Fruit fly (Drosophila melanogaster) whole organism, embryonic: ENCODE results near the gene ind.

ENCODE experiments used
- Blimp-1 ChIP-seq: fragments of 200-800 bp; sonication (Bioruptor generic); optimal IDR thresholded peaks from 3 replicates; lab custom pipeline; 2018; ENCODE audit warnings: missing biosample characterization, missing genetic modification characterization, mild to moderate bottlenecking, moderate library complexity, missing genetic modification reagents
- BtbVII ChIP-seq: fragments of 200-800 bp; sonication (Bioruptor generic); optimal IDR thresholded peaks from 3 replicates; lab custom pipeline; 2017; ENCODE audit warnings: missing biosample characterization, mild to moderate bottlenecking, missing genetic modification characterization
- CG10209 ChIP-seq: fragments of 200-800 bp; sonication (Bioruptor generic); optimal IDR thresholded peaks from 3 replicates; lab custom pipeline; 2017; ENCODE audit warnings: missing biosample characterization, mild to moderate bottlenecking, missing genetic modification characterization, missing genetic modification reagents
- CG10431 ChIP-seq: fragments of 200-800 bp; sonication (Bioruptor generic); optimal IDR thresholded peaks from 3 replicates; lab custom pipeline; 2018; ENCODE audit warnings: missing biosample characterization, mild to moderate bottlenecking, missing genetic modification characterization
- CG11456 ChIP-seq: fragments of 200-800 bp; sonication (Bioruptor generic); IDR thresholded peaks from 3 replicates; pipeline ENCODE4 v1.3.6; 2022; ENCODE audit warnings: missing biosample characterization, missing genetic modification characterization
- CG11696 ChIP-seq: fragments of 200-800 bp; sonication (Bioruptor generic); IDR thresholded peaks from 2 replicates; pipeline ENCODE4 v1.3.6; 2022; ENCODE audit warnings: missing biosample characterization, missing genetic modification characterization
- CG13123 ChIP-seq: fragments of 200-800 bp; sonication (Bioruptor generic); optimal IDR thresholded peaks from 2 replicates; lab custom pipeline; 2016; ENCODE audit warnings: missing biosample characterization, missing genetic modification characterization
- CG13775 ChIP-seq: fragments of 200-800 bp; sonication (Bioruptor generic); optimal IDR thresholded peaks from 3 replicates; lab custom pipeline; 2017; ENCODE audit warnings: missing biosample characterization, mild to moderate bottlenecking, missing genetic modification characterization
- CG14050 ChIP-seq: fragments of 200-800 bp; sonication (Bioruptor generic); IDR thresholded peaks from 3 replicates; pipeline ENCODE4 v1.3.6; 2022; ENCODE audit warnings: missing biosample characterization, missing genetic modification characterization
- CG14710 ChIP-seq: fragments of 200-800 bp; sonication (Bioruptor generic); optimal IDR thresholded peaks from 3 replicates; lab custom pipeline; 2019; ENCODE audit warnings: missing biosample characterization, mild to moderate bottlenecking, missing genetic modification characterization, moderate library complexity
- CG15073 ChIP-seq: fragments of 200-800 bp; sonication (Bioruptor generic); optimal IDR thresholded peaks from 2 replicates; lab custom pipeline; 2016; ENCODE audit warnings: missing biosample characterization, missing genetic modification characterization
- CG15479 ChIP-seq: fragments of 200-800 bp; sonication (Bioruptor generic); optimal IDR thresholded peaks from 3 replicates; lab custom pipeline; 2019; ENCODE audit warnings: missing biosample characterization, mild to moderate bottlenecking, missing genetic modification characterization, moderate library complexity
- CG31388 ChIP-seq: fragments of 200-800 bp; sonication (Bioruptor generic); optimal IDR thresholded peaks from 2 replicates; lab custom pipeline; 2016; ENCODE audit warnings: missing biosample characterization, missing genetic modification characterization
- CG7271 ChIP-seq: fragments of 200-800 bp; sonication (Bioruptor generic); optimal IDR thresholded peaks from 2 replicates; lab custom pipeline; 2018; ENCODE audit warnings: missing biosample characterization, mild to moderate bottlenecking, missing genetic modification characterization, moderate library complexity
- CG7556 ChIP-seq: fragments of 200-800 bp; sonication (Bioruptor generic); optimal IDR thresholded peaks from 2 replicates; lab custom pipeline; 2017; ENCODE audit warnings: missing biosample characterization, mild to moderate bottlenecking, missing genetic modification characterization
- CG8359 ChIP-seq: fragments of 200-800 bp; sonication (Bioruptor generic); optimal IDR thresholded peaks from 2 replicates; lab custom pipeline; 2017; ENCODE audit warnings: missing biosample characterization, mild to moderate bottlenecking, missing genetic modification characterization, borderline replicate concordance
- CG8765 ChIP-seq: fragments of 200-800 bp; sonication (Bioruptor generic); IDR thresholded peaks from 2 replicates; pipeline ENCODE4 v1.3.6; 2022; ENCODE audit warnings: missing biosample characterization, missing genetic modification characterization
- CG8944 ChIP-seq: fragments of 200-800 bp; sonication (Bioruptor generic); optimal IDR thresholded peaks from 3 replicates; lab custom pipeline; 2016; ENCODE audit warnings: missing biosample characterization, missing genetic modification characterization
- CG9817 ChIP-seq: fragments of 200-800 bp; sonication (Bioruptor generic); optimal IDR thresholded peaks from 2 replicates; lab custom pipeline; 2018; ENCODE audit warnings: missing biosample characterization, mild to moderate bottlenecking, missing genetic modification characterization, moderate library complexity
- Dip3 ChIP-seq: fragments of 200-800 bp; sonication (Bioruptor generic); optimal IDR thresholded peaks from 3 replicates; lab custom pipeline; 2016; ENCODE audit warnings: missing biosample characterization, missing genetic modification characterization
- Ets65A ChIP-seq: fragments of 200-800 bp; sonication (Bioruptor generic); peaks from one replicate; lab custom pipeline; 2016; ENCODE audit warnings: missing biosample characterization, missing genetic modification characterization
- Gug ChIP-seq: fragments of 200-800 bp; sonication (Bioruptor generic); IDR thresholded peaks from 4 replicates; pipeline ENCODE4 v1.3.6; 2022; ENCODE audit warnings: missing biosample characterization, missing genetic modification characterization
- Hr78 ChIP-seq, 2 experiments: fragments of 200-800 bp in 1 of 2; fragments of >200 bp in 1 of 2; sonication (Bioruptor generic) in 1 of 2; optimal IDR thresholded peaks; 2 replicates each; lab custom pipeline; 2017 to 2019; ENCODE audit warnings: missing biosample characterization in 2 of 2, missing genetic modification characterization in 2 of 2, mild to moderate bottlenecking in 1 of 2, moderate library complexity in 1 of 2
- Lpt ChIP-seq: fragments of >200 bp; optimal IDR thresholded peaks from 2 replicates; lab custom pipeline; 2018; ENCODE audit warnings: missing biosample characterization, missing genetic modification characterization
- Optix ChIP-seq: fragments of 200-800 bp; sonication (Bioruptor generic); IDR thresholded peaks from 3 replicates; pipeline ENCODE4 v1.3.6; 2022; ENCODE audit warnings: missing biosample characterization, missing genetic modification characterization
- Ptx1 ChIP-seq: fragments of 200-800 bp; sonication (Bioruptor generic); IDR thresholded peaks from 2 replicates; pipeline ENCODE4 v1.3.6; 2022; ENCODE audit warnings: missing biosample characterization, missing genetic modification characterization
- Xbp1 ChIP-seq: fragments of 200-800 bp; sonication (Bioruptor generic); optimal IDR thresholded peaks from 3 replicates; lab custom pipeline; 2016; ENCODE audit warnings: missing biosample characterization, mild to moderate bottlenecking, missing genetic modification characterization
- ab ChIP-seq: fragments of 200-800 bp; sonication (Bioruptor generic); optimal IDR thresholded peaks from 2 replicates; lab custom pipeline; 2016; ENCODE audit warnings: missing biosample characterization, missing genetic modification characterization
- cg ChIP-seq: fragments of 200-800 bp; sonication (Bioruptor generic); optimal IDR thresholded peaks from 3 replicates; lab custom pipeline; 2019; ENCODE audit warnings: missing biosample characterization, mild to moderate bottlenecking, missing genetic modification characterization, moderate library complexity
- chn ChIP-seq: fragments of 200-800 bp; sonication (Bioruptor generic); optimal IDR thresholded peaks from 2 replicates; lab custom pipeline; 2016; ENCODE audit warnings: missing biosample characterization, missing genetic modification characterization
- crp ChIP-seq, 2 experiments: fragments of 200-800 bp; sonication (Bioruptor generic); optimal IDR thresholded peaks; 2 replicates in 1 of 2; 3 replicates in 1 of 2; lab custom pipeline; 2017; ENCODE audit warnings: missing biosample characterization in 2 of 2, missing genetic modification characterization in 2 of 2, mild to moderate bottlenecking in 1 of 2, moderate library complexity in 1 of 2
- dmrt11E ChIP-seq: fragments of 200-800 bp; sonication (Bioruptor generic); optimal IDR thresholded peaks from 3 replicates; lab custom pipeline; 2018; ENCODE audit warnings: missing biosample characterization, mild to moderate bottlenecking, missing genetic modification characterization, moderate library complexity
- ems ChIP-seq: fragments of 200-800 bp; sonication (Bioruptor generic); optimal IDR thresholded peaks from 3 replicates; lab custom pipeline; 2016; ENCODE audit warnings: missing biosample characterization, missing genetic modification characterization
- exex ChIP-seq: fragments of 200-800 bp; sonication (Bioruptor generic); optimal IDR thresholded peaks from 4 replicates; lab custom pipeline; 2018; ENCODE audit warnings: missing biosample characterization, mild to moderate bottlenecking, missing genetic modification characterization, moderate library complexity
- gem ChIP-seq: fragments of 200-800 bp; sonication (Bioruptor generic); optimal IDR thresholded peaks from 2 replicates; lab custom pipeline; 2019; ENCODE audit warnings: missing biosample characterization, mild to moderate bottlenecking, missing genetic modification characterization, moderate library complexity
- grau ChIP-seq: fragments of 200-800 bp; optimal IDR thresholded peaks from 3 replicates; lab custom pipeline; 2019; ENCODE audit warnings: missing biosample characterization, mild to moderate bottlenecking, missing genetic modification characterization, moderate library complexity
- hkb ChIP-seq, 2 experiments: fragments of 200-800 bp in 1 of 2; fragments of >200 bp in 1 of 2; sonication (Bioruptor generic) in 1 of 2; IDR thresholded peaks in 1 of 2; optimal IDR thresholded peaks in 1 of 2; 2 replicates each; pipeline versions ENCODE4 v1.3.6 to Lab custom; 2017 to 2022; ENCODE audit warnings: missing biosample characterization in 1 of 2, missing genetic modification characterization in 1 of 2
- lola ChIP-seq, 3 experiments: fragments of >200 bp in 2 of 3; fragments of 200-800 bp in 1 of 3; sonication (Bioruptor generic) in 1 of 3; optimal IDR thresholded peaks; 2 replicates each; lab custom pipeline; 2017 to 2019; ENCODE audit warnings: missing biosample characterization in 3 of 3, missing genetic modification characterization in 3 of 3, mild to moderate bottlenecking in 1 of 3, moderate library complexity in 1 of 3
- nom ChIP-seq: fragments of 200-800 bp; sonication (Bioruptor generic); optimal IDR thresholded peaks from 2 replicates; lab custom pipeline; 2017; ENCODE audit warnings: missing biosample characterization, missing genetic modification characterization, mild to moderate bottlenecking, moderate library complexity, missing genetic modification reagents
- pho ChIP-seq: fragments of 200-800 bp; sonication (Bioruptor generic); optimal IDR thresholded peaks from 2 replicates; lab custom pipeline; 2016; ENCODE audit warnings: missing biosample characterization, missing genetic modification characterization
- phol ChIP-seq: fragments of 200-800 bp; sonication (Bioruptor generic); optimal IDR thresholded peaks from 3 replicates; lab custom pipeline; 2018; ENCODE audit warnings: missing biosample characterization, mild to moderate bottlenecking, missing genetic modification characterization, moderate library complexity
- sens-2 ChIP-seq: fragments of 200-800 bp; sonication (Bioruptor generic); IDR thresholded peaks from 2 replicates; pipeline ENCODE4 v1.3.6; 2022; ENCODE audit warnings: missing biosample characterization, missing genetic modification characterization
- seq ChIP-seq: fragments of 200-800 bp; sonication (Bioruptor generic); IDR thresholded peaks from 2 replicates; pipeline ENCODE4 v1.3.6; 2022; ENCODE audit warnings: missing biosample characterization, missing genetic modification characterization
- so ChIP-seq: fragments of 200-800 bp; sonication (Bioruptor generic); IDR thresholded peaks from 3 replicates; pipeline ENCODE4 v1.3.6; 2022; ENCODE audit warnings: missing biosample characterization, missing genetic modification characterization
- tgo ChIP-seq: fragments of 200-800 bp; sonication (Bioruptor generic); IDR thresholded peaks from 3 replicates; pipeline ENCODE4 v1.3.6; 2022; ENCODE audit warnings: missing biosample characterization, missing genetic modification characterization
- trem ChIP-seq: fragments of 200-800 bp; optimal IDR thresholded peaks from 3 replicates; lab custom pipeline; 2019; ENCODE audit warnings: missing biosample characterization, mild to moderate bottlenecking, missing genetic modification characterization, moderate library complexity
- wek ChIP-seq: fragments of 200-800 bp; sonication (Bioruptor generic); optimal IDR thresholded peaks from 3 replicates; lab custom pipeline; 2018; ENCODE audit warnings: missing biosample characterization, mild to moderate bottlenecking, missing genetic modification characterization, moderate library complexity
- zf30C ChIP-seq: fragments of 200-800 bp; sonication (Bioruptor generic); optimal IDR thresholded peaks from 3 replicates; lab custom pipeline; 2018; ENCODE audit warnings: missing biosample characterization, mild to moderate bottlenecking, missing genetic modification characterization

The ind gene

DNA sequence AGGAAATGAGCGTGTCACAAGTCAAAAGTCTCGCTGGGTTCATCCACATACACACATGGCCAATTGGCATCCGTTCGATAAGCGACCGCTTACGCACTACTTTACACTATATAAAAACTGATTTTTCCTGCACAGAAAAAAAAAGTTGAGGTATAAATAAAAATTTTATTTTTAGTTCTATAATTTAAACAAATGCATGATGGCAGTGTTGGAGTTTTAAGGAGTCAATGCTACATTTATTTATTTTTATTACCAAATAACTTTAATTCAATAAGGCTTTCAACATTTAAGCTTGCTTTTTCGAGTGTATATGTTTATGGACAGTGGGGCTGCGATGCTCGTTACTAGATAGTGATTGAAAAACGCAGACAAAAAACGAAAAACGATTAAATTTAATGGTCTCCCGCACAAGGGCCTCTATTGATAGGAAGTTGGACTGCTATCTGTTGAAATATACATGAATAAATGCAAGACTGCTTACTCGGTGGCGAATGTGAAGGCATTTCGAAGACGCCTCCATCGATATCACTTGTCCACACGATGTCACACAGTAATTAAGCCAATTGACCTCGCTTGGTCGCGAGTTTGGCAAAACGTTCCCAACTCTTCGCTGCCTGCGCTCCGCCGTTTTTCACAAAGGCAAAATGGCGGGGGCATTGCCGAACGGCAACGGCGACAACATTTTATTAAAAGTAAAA lies 31.9 kb downstream of the ind start (continued):
- TF ChIP-seq CG11696 (GFP tag; lab: Robert Waterston, UW) (peak; percentile 47; the same call in 1 of the 2 replicates), CG7271 (tag; lab: Kevin White, UChicago) (peak; percentile 16), exex (tag; lab: Kevin White, UChicago) (peak; percentile 16), Blimp-1 (GFP tag; lab: Kevin White, UChicago) (peak; percentile 85), ab (GFP tag; lab: Kevin White, UChicago) (no peak), Ets65A (GFP tag; lab: Kevin White, UChicago) (peak; percentile 92), nom (GFP tag; lab: Kevin White, UChicago) (peak; percentile 55), Optix (GFP tag; lab: Robert Waterston, UW) (no peak), crp (GFP tag; optimal IDR thresholded peaks at IDR 0.05; lab: Kevin White, UChicago) (no peak), CG11456 (0 out of 3 replicates have a peak, but pooled peaks have one; percentile 18), cg (no peak), pho (GFP tag; lab: Kevin White, UChicago) (no peak), CG15479 (GFP tag; lab: Kevin White, UChicago) (no peak), CG8944 (no peak), chn (GFP tag; lab: Kevin White, UChicago) (no peak), ems (GFP tag; lab: Kevin White, UChicago) (peak; percentile 43), gem (peak; percentile 93), Lpt (GFP tag; lab: Kevin White, UChicago) (no peak), CG10431 (GFP tag; lab: Kevin White, UChicago) (peak; percentile 21), CG13123 (GFP tag; lab: Kevin White, UChicago) (peak; percentile 13), seq (GFP tag; lab: Robert Waterston, UW) (peak; percentile 65), CG7556 (GFP tag; lab: Kevin White, UChicago) (peak; percentile 76), CG14710 (tag; lab: Kevin White, UChicago) (peak; percentile 80), BtbVII (GFP tag; lab: Kevin White, UChicago) (peak; percentile 61), trem (tag; lab: Kevin White, UChicago) (peak; percentile 74), so (GFP tag; lab: Robert Waterston, UW) (peak; percentile 69; the same call in 1 of the 3 replicates), CG8359 (GFP tag; lab: Kevin White, UChicago) (peak; percentile 14), grau (tag; lab: Kevin White, UChicago) (peak; percentile 78), Gug (peak; percentile 43; the same call in 2 of the 4 replicates), Hr78 (GFP tag; optimal IDR thresholded peaks at IDR 0.05; lab: Kevin White, UChicago) (peak in 1 of 2 experiments; percentile 74), CG15073 (GFP tag; lab: Kevin White, UChicago) (no peak), dmrt11E (tag; lab: Kevin White, UChicago) (peak; percentile 86), hkb (optimal IDR thresholded peaks at IDR 0.05; lab: Kevin White, UChicago) (no peak), hkb (GFP tag; IDR thresholded peaks at IDR 0.05; lab: Robert Waterston, UW) (peak; percentile 86), wek (GFP tag; lab: Kevin White, UChicago) (no peak), CG14050 (GFP tag; lab: Robert Waterston, UW) (peak; percentile 43; the same call in 1 of the 3 replicates), Dip3 (GFP tag; lab: Kevin White, UChicago) (no peak), phol (tag; lab: Kevin White, UChicago) (peak; percentile 85), zf30C (peak; percentile 63), Ptx1 (GFP tag; lab: Robert Waterston, UW) (peak; percentile 82), tgo (GFP tag; lab: Robert Waterston, UW) (peak; percentile 82), Xbp1 (GFP tag; lab: Kevin White, UChicago) (peak; percentile 77), sens-2 (peak; percentile 65), CG10209 (GFP tag; lab: Kevin White, UChicago) (peak; percentile 45), lola (GFP tag; optimal IDR thresholded peaks at IDR 0.05; lab: Kevin White, UChicago) (peak in 1 of 3 experiments; percentile 80), CG9817 (peak; percentile 68), CG13775 (peak; percentile 62), CG8765 (GFP tag; lab: Robert Waterston, UW) (no peak), CG31388 (GFP tag; lab: Kevin White, UChicago) (peak; percentile 74)
